Worm (Caenorhabditis elegans) whole organism, mixed stage, embryonic: Measurements from ENCODE around the gene jud-4.

Source experiments
- M03D4.4 ChIP-seq: sonication (generic microtip); optimal IDR thresholded peaks from 2 replicates; lab custom pipeline; 2017; ENCODE audit warnings: mild to moderate bottlenecking, missing genetic modification characterization, missing compliant biosample characterization
- bed-3 ChIP-seq: fragments of 200-800 bp; sonication (Bioruptor generic); optimal IDR thresholded peaks from 3 replicates; lab custom pipeline; 2018; ENCODE audit warnings: mild to moderate bottlenecking, missing genetic modification characterization, moderate library complexity, missing compliant biosample characterization
- blmp-1 ChIP-seq: fragments of 150-350 bp; optimal IDR thresholded peaks from 2 replicates; lab custom pipeline; 2014; ENCODE audit warnings: missing biosample characterization, missing genetic modification characterization
- ceh-39 ChIP-seq: fragments of 150-350 bp; optimal IDR thresholded peaks from 2 replicates; lab custom pipeline; 2014; ENCODE audit warnings: missing biosample characterization, missing genetic modification characterization
- ceh-83 ChIP-seq: fragments of 200-800 bp; sonication (Bioruptor generic); optimal IDR thresholded peaks from 2 replicates; lab custom pipeline; 2018; ENCODE audit warnings: mild to moderate bottlenecking, missing genetic modification characterization, missing compliant biosample characterization
- ces-1 ChIP-seq: fragments of 150-350 bp; optimal IDR thresholded peaks from 2 replicates; lab custom pipeline; 2014; ENCODE audit warnings: missing biosample characterization, missing genetic modification reagents, missing genetic modification characterization
- cnd-1 ChIP-seq: fragments of 200-800 bp; sonication (Bioruptor generic); optimal IDR thresholded peaks from 2 replicates; lab custom pipeline; 2018; ENCODE audit warnings: mild to moderate bottlenecking, missing genetic modification characterization, missing compliant biosample characterization
- drap-1 ChIP-seq: fragments of 200-800 bp; sonication (Bioruptor generic); optimal IDR thresholded peaks from 3 replicates; lab custom pipeline; 2018; ENCODE audit warnings: mild to moderate bottlenecking, missing genetic modification characterization, missing compliant biosample characterization
- elt-1 ChIP-seq: sonication (generic microtip); optimal IDR thresholded peaks from 2 replicates; lab custom pipeline; 2017; ENCODE audit warnings: missing genetic modification characterization, mild to moderate bottlenecking, missing compliant biosample characterization, antibody characterized with exemption, moderate library complexity, borderline replicate concordance; ENCODE audit not compliant: insufficient read depth
- elt-3 ChIP-seq: fragments of 150-350 bp; optimal IDR thresholded peaks from 2 replicates; lab custom pipeline; 2014; ENCODE audit warnings: missing biosample characterization, missing genetic modification characterization
- flh-1 ChIP-seq: fragments of 200-800 bp; sonication (Bioruptor generic); optimal IDR thresholded peaks from 2 replicates; lab custom pipeline; 2018; ENCODE audit warnings: mild to moderate bottlenecking, missing genetic modification characterization, moderate library complexity, missing compliant biosample characterization
- ham-2 ChIP-seq: fragments of 200-800 bp; sonication (Bioruptor generic); optimal IDR thresholded peaks from 2 replicates; lab custom pipeline; 2018; ENCODE audit warnings: mild to moderate bottlenecking, missing genetic modification characterization, missing compliant biosample characterization
- hlh-1 ChIP-seq: fragments of 150-350 bp; optimal IDR thresholded peaks from 2 replicates; lab custom pipeline; 2014; ENCODE audit warnings: missing biosample characterization, missing genetic modification reagents, missing genetic modification characterization
- lin-32 ChIP-seq: fragments of 200-800 bp; sonication (Bioruptor generic); optimal IDR thresholded peaks from 2 replicates; lab custom pipeline; 2018; ENCODE audit warnings: mild to moderate bottlenecking, missing genetic modification characterization, missing compliant biosample characterization
- lsy-2 ChIP-seq: fragments of 150-350 bp; optimal IDR thresholded peaks from 2 replicates; lab custom pipeline; 2014; ENCODE audit warnings: missing biosample characterization, missing genetic modification characterization
- mab-5 ChIP-seq: fragments of 150-350 bp; optimal IDR thresholded peaks from 2 replicates; lab custom pipeline; 2014; ENCODE audit warnings: missing biosample characterization, missing genetic modification characterization
- mep-1 ChIP-seq: fragments of 150-350 bp; optimal IDR thresholded peaks from 2 replicates; lab custom pipeline; 2017; ENCODE audit warnings: missing biosample characterization, missing genetic modification reagents, missing genetic modification characterization, inconsistent platforms
- mls-2 ChIP-seq: sonication (generic microtip); optimal IDR thresholded peaks from 2 replicates; lab custom pipeline; 2016; ENCODE audit warnings: mild to moderate bottlenecking, missing genetic modification characterization, moderate library complexity, missing compliant biosample characterization
- nhr-12 ChIP-seq: fragments of 150-350 bp; optimal IDR thresholded peaks from 2 replicates; lab custom pipeline; 2014; ENCODE audit warnings: missing biosample characterization, missing genetic modification characterization
- nhr-2 ChIP-seq: fragments of 150-350 bp; optimal IDR thresholded peaks from 2 replicates; lab custom pipeline; 2014; ENCODE audit warnings: missing biosample characterization, missing genetic modification characterization
- nhr-237 ChIP-seq: fragments of 150-350 bp; optimal IDR thresholded peaks from 2 replicates; lab custom pipeline; 2014; ENCODE audit warnings: missing biosample characterization, missing genetic modification characterization
- nhr-28 ChIP-seq: fragments of 150-350 bp; optimal IDR thresholded peaks from 2 replicates; lab custom pipeline; 2014; ENCODE audit warnings: missing biosample characterization, missing genetic modification characterization
- nhr-76 ChIP-seq: sonication (generic microtip); optimal IDR thresholded peaks from 2 replicates; lab custom pipeline; 2017; ENCODE audit warnings: missing biosample characterization, missing genetic modification characterization
- pha-4 ChIP-seq: fragments of 150-350 bp; optimal IDR thresholded peaks from 2 replicates; lab custom pipeline; 2018; ENCODE audit warnings: missing biosample characterization, missing genetic modification reagents, missing genetic modification characterization
- sem-2 ChIP-seq: fragments of 200-800 bp; sonication (Bioruptor generic); optimal IDR thresholded peaks from 2 replicates; lab custom pipeline; 2018; ENCODE audit warnings: mild to moderate bottlenecking, missing genetic modification characterization, missing compliant biosample characterization
- snpc-4 ChIP-seq: fragments of 150-350 bp; optimal IDR thresholded peaks from 2 replicates; lab custom pipeline; 2014; ENCODE audit warnings: missing biosample characterization, missing genetic modification characterization
- sptf-1 ChIP-seq: sonication (generic microtip); optimal IDR thresholded peaks from 2 replicates; lab custom pipeline; 2017; ENCODE audit warnings: mild to moderate bottlenecking, missing genetic modification characterization, moderate library complexity, missing compliant biosample characterization
- tbx-8 ChIP-seq: fragments of 200-800 bp; sonication (Bioruptor generic); optimal IDR thresholded peaks from 2 replicates; lab custom pipeline; 2018; ENCODE audit warnings: mild to moderate bottlenecking, missing genetic modification characterization, moderate library complexity, missing compliant biosample characterization
- unc-120 ChIP-seq: sonication (generic microtip); optimal IDR thresholded peaks from 2 replicates; lab custom pipeline; 2017; ENCODE audit warnings: missing genetic modification characterization, missing compliant biosample characterization; ENCODE audit not compliant: poor library complexity, severe bottlenecking
- unc-39 ChIP-seq: fragments of 150-350 bp; optimal IDR thresholded peaks from 2 replicates; lab custom pipeline; 2014; ENCODE audit warnings: missing biosample characterization, missing genetic modification characterization
- unc-62 ChIP-seq: fragments of 150-350 bp; optimal IDR thresholded peaks from 2 replicates; lab custom pipeline; 2014; ENCODE audit warnings: missing biosample characterization, missing genetic modification reagents, missing genetic modification characterization
- zip-8 ChIP-seq: fragments of 150-350 bp; optimal IDR thresholded peaks from 2 replicates; lab custom pipeline; 2014; ENCODE audit warnings: missing biosample characterization, missing genetic modification characterization
- ztf-11 ChIP-seq: fragments of 150-350 bp; optimal IDR thresholded peaks from 2 replicates; lab custom pipeline; 2014; ENCODE audit warnings: missing biosample characterization, missing genetic modification characterization

jud-4 gene

ce11 chrX:15262423-15262822 lies 21.5 kb upstream of the jud-4 start, which contains the start of gene F46F2.5:
Gene F46F2.5, plus strand, starts transcription at chrX:15262723.
- no peak for TF ChIP-seq unc-62 (GFP tag; lab: Kevin White, UChicago)
- no peak for TF ChIP-seq snpc-4 (tag; lab: Kevin White, UChicago)
- TF ChIP-seq unc-120 = no peak
- TF ChIP-seq nhr-76 (tag; lab: Kevin White, UChicago) = no peak
- TF ChIP-seq bed-3 (GFP tag; lab: Kevin White, UChicago) = no peak
- TF ChIP-seq lsy-2 = no peak
- no peak for TF ChIP-seq flh-1
- TF ChIP-seq hlh-1 (tag; lab: Kevin White, UChicago) = no peak
- TF ChIP-seq mls-2 (tag; lab: Kevin White, UChicago) = no peak
- TF ChIP-seq ces-1 = no peak
- TF ChIP-seq lin-32 (GFP tag; lab: Kevin White, UChicago) = no peak
- no peak for TF ChIP-seq elt-1 (tag; lab: Kevin White, UChicago)
- TF ChIP-seq ceh-83 (GFP tag; lab: Kevin White, UChicago) = no peak

ce11 chrX:15262875-15263274 lies 21.0 kb upstream of the jud-4 start:
- TF ChIP-seq lsy-2 (no peak), mab-5 (tag; lab: Kevin White, UChicago) (no peak), nhr-28 (tag; lab: Kevin White, UChicago) (no peak), M03D4.4 (no peak), snpc-4 (tag; lab: Kevin White, UChicago) (no peak), mep-1 (tag; lab: Kevin White, UChicago) (no peak), ham-2 (no peak), sptf-1 (tag; lab: Kevin White, UChicago) (no peak), elt-3 (no peak), hlh-1 (tag; lab: Kevin White, UChicago) (no peak), nhr-12 (tag; lab: Kevin White, UChicago) (no peak), drap-1 (GFP tag; lab: Kevin White, UChicago) (no peak), nhr-237 (tag; lab: Kevin White, UChicago) (no peak), ceh-83 (GFP tag; lab: Kevin White, UChicago) (no peak), bed-3 (GFP tag; lab: Kevin White, UChicago) (no peak), flh-1 (no peak), pha-4 (tag; lab: Kevin White, UChicago) (no peak)

DNA sequence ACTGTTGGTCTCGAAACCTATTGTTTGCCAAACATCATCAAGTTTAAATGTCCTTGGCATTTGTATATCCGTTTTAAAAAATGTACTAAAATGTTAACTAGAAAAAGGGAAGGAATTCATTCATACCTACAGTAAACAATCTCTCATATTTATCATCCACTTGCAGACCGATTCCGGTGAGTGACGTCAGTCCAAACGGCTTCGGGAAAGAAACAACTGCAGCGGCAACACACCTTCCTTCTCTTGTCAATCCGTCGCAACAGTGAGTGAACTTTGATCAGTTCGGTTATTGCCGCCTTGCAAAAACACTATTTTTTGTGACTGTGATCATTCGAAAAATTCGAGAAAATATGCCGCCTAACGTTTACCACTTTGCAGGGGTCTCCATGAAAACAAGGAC lies 19.8 kb upstream of the jud-4 start:
- TF ChIP-seq mls-2 (tag; lab: Kevin White, UChicago) = no peak
- no peak for TF ChIP-seq blmp-1 (tag; lab: Kevin White, UChicago)
- no peak for TF ChIP-seq tbx-8 (GFP tag; lab: Kevin White, UChicago)
- no peak for TF ChIP-seq lsy-2
- TF ChIP-seq nhr-12 (tag; lab: Kevin White, UChicago) = no peak
- TF ChIP-seq unc-120 = no peak
- no peak for TF ChIP-seq zip-8 (tag; lab: Kevin White, UChicago)
- TF ChIP-seq ceh-83 (GFP tag; lab: Kevin White, UChicago) = no peak
- no peak for TF ChIP-seq ces-1
- TF ChIP-seq cnd-1 (tag; lab: Kevin White, UChicago) = no peak
- no peak for TF ChIP-seq elt-1 (tag; lab: Kevin White, UChicago)
- TF ChIP-seq drap-1 (GFP tag; lab: Kevin White, UChicago) = no peak
- no peak for TF ChIP-seq unc-39 (tag; lab: Kevin White, UChicago)
- TF ChIP-seq lin-32 (GFP tag; lab: Kevin White, UChicago) = no peak
- no peak for TF ChIP-seq nhr-237 (tag; lab: Kevin White, UChicago)
- no peak for TF ChIP-seq ztf-11
- no peak for TF ChIP-seq sem-2 (GFP tag; lab: Kevin White, UChicago)
- TF ChIP-seq snpc-4 (tag; lab: Kevin White, UChicago) = no peak
- TF ChIP-seq, all 35 proteins: peak for 0

ce11 chrX:15264593-15264992 lies 19.3 kb upstream of the jud-4 start:
- TF ChIP-seq nhr-12 (tag; lab: Kevin White, UChicago) (no peak), zip-8 (tag; lab: Kevin White, UChicago) (peak; percentile 89), nhr-2 (peak; percentile 66)

DNA sequence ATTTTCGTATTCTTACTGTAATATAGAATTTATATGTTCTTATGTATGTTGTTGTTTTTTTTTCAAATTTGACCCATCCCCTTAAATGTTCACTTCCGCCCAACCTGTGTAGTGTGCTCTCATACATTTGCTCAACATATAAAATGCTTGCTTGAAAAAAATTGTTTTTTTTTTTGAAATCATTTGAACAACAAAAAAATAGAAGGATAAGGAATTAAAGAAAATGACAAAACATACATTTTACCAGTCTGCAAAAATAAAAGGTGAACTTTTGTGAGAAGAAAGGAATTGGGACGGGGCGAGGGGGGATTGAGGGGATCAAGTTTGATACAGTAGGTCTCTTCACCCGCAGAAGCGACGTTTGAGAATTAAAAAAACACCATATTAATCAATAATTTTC lies 15.5 kb upstream of the jud-4 start:
- TF ChIP-seq nhr-28 (tag; lab: Kevin White, UChicago) (no peak), elt-1 (tag; lab: Kevin White, UChicago) (no peak), sem-2 (GFP tag; lab: Kevin White, UChicago) (no peak), M03D4.4 (no peak), drap-1 (GFP tag; lab: Kevin White, UChicago) (no peak), lin-32 (GFP tag; lab: Kevin White, UChicago) (no peak), sptf-1 (tag; lab: Kevin White, UChicago) (no peak), bed-3 (GFP tag; lab: Kevin White, UChicago) (no peak), elt-3 (no peak), ceh-83 (GFP tag; lab: Kevin White, UChicago) (no peak), snpc-4 (tag; lab: Kevin White, UChicago) (no peak), blmp-1 (tag; lab: Kevin White, UChicago) (no peak), nhr-2 (no peak), cnd-1 (tag; lab: Kevin White, UChicago) (no peak), nhr-12 (tag; lab: Kevin White, UChicago) (no peak), mls-2 (tag; lab: Kevin White, UChicago) (no peak), ceh-39 (tag; lab: Kevin White, UChicago) (no peak), mab-5 (tag; lab: Kevin White, UChicago) (no peak), ham-2 (no peak), nhr-237 (tag; lab: Kevin White, UChicago) (no peak)
